Worm (Caenorhabditis elegans): ENCODE results near the gene ZK697.1.
"Not testable (repeated sequence)": the region's sequence is repeated elsewhere in the genome, so short reads cannot be mapped to it uniquely, and the experiment has no call there.

- not testable (repeated sequence) for TF ChIP-seq lin-14 (GFP tag; optimal IDR thresholded peaks at IDR 0.05); elt-3 (tag; optimal IDR thresholded peaks at IDR 0.05); hlh-17 (GFP tag; optimal IDR thresholded peaks at IDR 0.05; ENCODE audit: borderline replicate concordance); lin-35 (GFP tag; optimal IDR thresholded peaks at IDR 0.05); nhr-77 (tag; optimal IDR thresholded peaks at IDR 0.05); jun-1 (tag; optimal IDR thresholded peaks at IDR 0.05)
Observed at ce11 chrV:1713761-1714160, 38.8 kb upstream of the ZK697.1 start.

All from whole organism, L1 larva.